Worm (Caenorhabditis elegans): ENCODE measurements around the gene ins-8.

DNA sequence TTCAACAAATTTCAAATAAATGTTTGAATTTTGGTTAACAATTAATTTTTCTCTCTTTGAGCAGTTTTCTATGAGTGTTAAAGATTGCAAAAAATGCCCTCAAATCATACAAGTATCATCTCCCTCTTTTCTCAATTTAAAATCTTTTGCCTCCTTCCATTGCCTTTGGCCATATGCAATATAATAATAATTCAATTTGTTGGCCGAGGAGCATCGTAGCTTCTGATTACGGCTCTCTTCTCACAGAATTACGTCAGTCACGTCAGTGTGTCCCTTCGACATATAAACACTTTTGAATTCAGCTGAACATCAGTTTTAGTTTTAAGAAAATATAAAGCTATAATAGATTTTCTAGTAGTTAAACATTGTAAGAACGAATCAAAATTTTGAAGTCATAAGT is 25.2 kb downstream of the ins-8 start:
- TF ChIP-seq nhr-23 (tag; optimal IDR thresholded peaks at IDR 0.05) = no peak
- TF ChIP-seq sea-2 (GFP tag; optimal IDR thresholded peaks at IDR 0.05) = no peak

All from whole organism, L3 larva.